Fruit fly (Drosophila melanogaster) whole organism, pupa: ENCODE measurements around the gene CG14183.

ENCODE experiments used
- CG13204 ChIP-seq: fragments of 200-800 bp; sonication (Bioruptor generic); optimal IDR thresholded peaks from 2 replicates; lab custom pipeline; 2018; ENCODE audit warnings: missing biosample characterization, mild to moderate bottlenecking, missing genetic modification characterization, moderate library complexity
- CG15710 ChIP-seq: fragments of 200-800 bp; sonication (Bioruptor generic); optimal IDR thresholded peaks from 2 replicates; lab custom pipeline; 2018; ENCODE audit warnings: missing biosample characterization, mild to moderate bottlenecking, missing genetic modification characterization, moderate library complexity
- EcR ChIP-seq: fragments of 200-800 bp; sonication (Bioruptor generic); optimal IDR thresholded peaks from 3 replicates; lab custom pipeline; 2019; ENCODE audit warnings: missing biosample characterization, missing genetic modification characterization, mild to moderate bottlenecking, moderate library complexity, missing genetic modification reagents
- Ets98B ChIP-seq: fragments of 200-800 bp; sonication (Bioruptor generic); IDR thresholded peaks from 2 replicates; pipeline ENCODE4 v1.3.6; 2022; ENCODE audit warnings: missing biosample characterization, missing genetic modification characterization
- Pif1A ChIP-seq: fragments of 200-800 bp; sonication (Bioruptor generic); optimal IDR thresholded peaks from 3 replicates; lab custom pipeline; 2016; ENCODE audit warnings: missing biosample characterization, missing genetic modification characterization
- gl ChIP-seq: fragments of 200-800 bp; sonication (Bioruptor generic); optimal IDR thresholded peaks from 2 replicates; lab custom pipeline; 2018; ENCODE audit warnings: missing biosample characterization, mild to moderate bottlenecking, missing genetic modification characterization
- rn ChIP-seq: fragments of 200-800 bp; sonication (Bioruptor generic); IDR thresholded peaks from 2 replicates; pipeline ENCODE4 v1.3.6; 2022; ENCODE audit warnings: missing biosample characterization, missing genetic modification characterization

dm6 chr3L:19985768-19986167, 41.9 kb downstream of the CG14183 start, which contains the start of the genes hale and schuy:
- TF ChIP-seq rn (GFP tag; lab: Robert Waterston, UW), result no peak
- TF ChIP-seq CG13204 (GFP tag; lab: Kevin White, UChicago), result no peak
- no peak for TF ChIP-seq Ets98B (GFP tag; lab: Robert Waterston, UW)
- no peak for TF ChIP-seq CG15710
- no peak for TF ChIP-seq Pif1A
- TF ChIP-seq gl, result no peak
- TF ChIP-seq EcR (GFP tag; lab: Kevin White, UChicago), result no peak
